Fruit fly (Drosophila melanogaster) whole organism, pupa: ENCODE measurements around the gene CG10064.

Source experiments
- CG14655 ChIP-seq: fragments of 200-800 bp; sonication (Bioruptor generic); optimal IDR thresholded peaks from 3 replicates; lab custom pipeline; 2017; ENCODE audit warnings: mild to moderate bottlenecking, missing biosample characterization, missing genetic modification reagents, missing genetic modification characterization
- CG15710 ChIP-seq: fragments of 200-800 bp; sonication (Bioruptor generic); optimal IDR thresholded peaks from 2 replicates; lab custom pipeline; 2018; ENCODE audit warnings: missing biosample characterization, mild to moderate bottlenecking, missing genetic modification characterization, moderate library complexity
- CG32121 ChIP-seq: fragments of 200-800 bp; sonication (Bioruptor generic); IDR thresholded peaks from 2 replicates; pipeline ENCODE4 v1.3.6; 2022; ENCODE audit warnings: missing biosample characterization, missing genetic modification characterization
- CG4496 ChIP-seq: fragments of 200-800 bp; sonication (Bioruptor generic); IDR thresholded peaks from 3 replicates; pipeline ENCODE4 v1.3.6; 2022; ENCODE audit warnings: missing biosample characterization, missing genetic modification characterization
- CG9948 ChIP-seq: fragments of 200-800 bp; sonication (Bioruptor generic); optimal IDR thresholded peaks from 2 replicates; lab custom pipeline; 2018; ENCODE audit warnings: missing biosample characterization, mild to moderate bottlenecking, missing genetic modification characterization, moderate library complexity
- D1 ChIP-seq: fragments of 200-800 bp; sonication (Bioruptor generic); optimal IDR thresholded peaks from 2 replicates; lab custom pipeline; 2018; ENCODE audit warnings: missing biosample characterization, mild to moderate bottlenecking, missing genetic modification characterization, moderate library complexity
- EcR ChIP-seq: fragments of 200-800 bp; sonication (Bioruptor generic); optimal IDR thresholded peaks from 3 replicates; lab custom pipeline; 2019; ENCODE audit warnings: missing biosample characterization, missing genetic modification characterization, mild to moderate bottlenecking, moderate library complexity, missing genetic modification reagents
- Ets98B ChIP-seq: fragments of 200-800 bp; sonication (Bioruptor generic); IDR thresholded peaks from 2 replicates; pipeline ENCODE4 v1.3.6; 2022; ENCODE audit warnings: missing biosample characterization, missing genetic modification characterization
- Pif1A ChIP-seq: fragments of 200-800 bp; sonication (Bioruptor generic); optimal IDR thresholded peaks from 3 replicates; lab custom pipeline; 2016; ENCODE audit warnings: missing biosample characterization, missing genetic modification characterization
- Pif1B ChIP-seq: fragments of 200-800 bp; sonication (Bioruptor generic); optimal IDR thresholded peaks from 3 replicates; lab custom pipeline; 2016; ENCODE audit warnings: missing biosample characterization, missing genetic modification characterization
- rn ChIP-seq: fragments of 200-800 bp; sonication (Bioruptor generic); IDR thresholded peaks from 2 replicates; pipeline ENCODE4 v1.3.6; 2022; ENCODE audit warnings: missing biosample characterization, missing genetic modification characterization

- no peak for TF ChIP-seq Pif1A (GFP tag; lab: Kevin White, UChicago)
- no peak for TF ChIP-seq D1
- no peak for TF ChIP-seq CG15710 (tag; lab: Kevin White, UChicago)
- no peak for TF ChIP-seq Pif1B (GFP tag; lab: Kevin White, UChicago)
- no peak for TF ChIP-seq Ets98B (GFP tag; lab: Robert Waterston, UW)
- peak; percentile 70 for TF ChIP-seq CG32121
- no peak for TF ChIP-seq EcR (GFP tag; lab: Kevin White, UChicago)
- no peak for TF ChIP-seq CG9948 (tag; lab: Kevin White, UChicago)
- no peak for TF ChIP-seq CG4496 (GFP tag; lab: Robert Waterston, UW)
- TF ChIP-seq rn (GFP tag; lab: Robert Waterston, UW) = no peak
- TF ChIP-seq CG14655 = no peak
Observed at dm6 chr3L:7001855-7002254, 34.2 kb upstream of the CG10064 start.
